Fruit fly (Drosophila melanogaster): ENCODE data around the gene CG32302.

Gene CG32302

dm6 chr3L:2265692-2266444 lies 2.8 kb upstream of the CG32302 start, which contains the start of the genes ecd and CG13806:
TSS of gene ecd (minus strand) at chr3L:2265857.
TSS of gene CG13806 (plus strand) at chr3L:2266394.
- TF ChIP-seq D1 (tag; optimal IDR thresholded peaks at IDR 0.05) (no peak), CG32121 (GFP tag; IDR thresholded peaks at IDR 0.05) (peak; percentile 19; the same call in 1 of the 2 replicates), CG17806 (tag; optimal IDR thresholded peaks at IDR 0.05) (no peak), CG4496 (GFP tag; IDR thresholded peaks at IDR 0.05) (0 out of 3 replicates have a peak, but pooled peaks have one; percentile 50), fd96Ca (GFP tag; IDR thresholded peaks at IDR 0.05) (peak; percentile 37; the same call in 1 of the 3 replicates), CG14655 (GFP tag; optimal IDR thresholded peaks at IDR 0.05) (no peak), CG8301 (tag; optimal IDR thresholded peaks at IDR 0.05) (no peak)

- TF ChIP-seq fd96Ca (GFP tag; IDR thresholded peaks at IDR 0.05) (no peak), CG9948 (tag; optimal IDR thresholded peaks at IDR 0.05) (no peak), CG8159 (tag; optimal IDR thresholded peaks at IDR 0.05) (no peak), CG34367 (tag; optimal IDR thresholded peaks at IDR 0.05) (no peak), rn (GFP tag; IDR thresholded peaks at IDR 0.05) (no peak), CG17806 (tag; optimal IDR thresholded peaks at IDR 0.05) (no peak), Pif1B (GFP tag; optimal IDR thresholded peaks at IDR 0.05) (no peak), CG13204 (GFP tag; optimal IDR thresholded peaks at IDR 0.05) (no peak), Pif1A (GFP tag; optimal IDR thresholded peaks at IDR 0.05) (no peak)
Observed at dm6 chr3L:2267558-2267957, 1.1 kb upstream of the CG32302 start, which contains the start of gene obst-I. TSS of gene obst-I (plus strand) at chr3L:2267858.

dm6 chr3L:2272669-2273068 lies 4.0 kb downstream of the CG32302 start, which contains the start of gene yellow-g:
TSS of gene yellow-g (minus strand) at chr3L:2272769.
- TF ChIP-seq rn (GFP tag; IDR thresholded peaks at IDR 0.05) (no peak), Ets98B (GFP tag; IDR thresholded peaks at IDR 0.05) (no peak), CG14655 (GFP tag; optimal IDR thresholded peaks at IDR 0.05) (no peak), CG9948 (tag; optimal IDR thresholded peaks at IDR 0.05) (no peak), CG8301 (tag; optimal IDR thresholded peaks at IDR 0.05) (no peak), Pif1A (GFP tag; optimal IDR thresholded peaks at IDR 0.05) (no peak), Snoo (tag; optimal IDR thresholded peaks at IDR 0.05) (no peak), fd96Ca (GFP tag; IDR thresholded peaks at IDR 0.05) (no peak), CG8159 (tag; optimal IDR thresholded peaks at IDR 0.05) (no peak), CG17806 (tag; optimal IDR thresholded peaks at IDR 0.05) (no peak), CG12605 (GFP tag; IDR thresholded peaks at IDR 0.05) (no peak), CG15710 (tag; optimal IDR thresholded peaks at IDR 0.05) (no peak), gl (tag; optimal IDR thresholded peaks at IDR 0.05) (no peak)

- no peak for TF ChIP-seq CG14655 (GFP tag; optimal IDR thresholded peaks at IDR 0.05)
- TF ChIP-seq Snoo (tag; optimal IDR thresholded peaks at IDR 0.05) = no peak
- TF ChIP-seq CG10348 (GFP tag; IDR thresholded peaks at IDR 0.05) = no peak
Observed at dm6 chr3L:2273392-2273791, 4.8 kb downstream of the CG32302 start.

- TF ChIP-seq fd96Ca (GFP tag; IDR thresholded peaks at IDR 0.05) (no peak), Snoo (tag; optimal IDR thresholded peaks at IDR 0.05) (no peak), Pif1B (GFP tag; optimal IDR thresholded peaks at IDR 0.05) (no peak), CG8301 (tag; optimal IDR thresholded peaks at IDR 0.05) (no peak), CG32121 (GFP tag; IDR thresholded peaks at IDR 0.05) (no peak), CG14655 (GFP tag; optimal IDR thresholded peaks at IDR 0.05) (no peak), Pif1A (GFP tag; optimal IDR thresholded peaks at IDR 0.05) (no peak), CG10348 (GFP tag; IDR thresholded peaks at IDR 0.05) (no peak), D1 (tag; optimal IDR thresholded peaks at IDR 0.05) (no peak), CG34367 (tag; optimal IDR thresholded peaks at IDR 0.05) (no peak), CG13204 (GFP tag; optimal IDR thresholded peaks at IDR 0.05) (no peak)
Observed at dm6 chr3L:2276250-2276649, 7.6 kb downstream of the CG32302 start, which contains the start of gene yellow-g2. TSS of gene yellow-g2 (plus strand) at chr3L:2276550.

- TF ChIP-seq EcR (GFP tag; optimal IDR thresholded peaks at IDR 0.05) = no peak
- TF ChIP-seq CG13204 (GFP tag; optimal IDR thresholded peaks at IDR 0.05) = no peak
- peak; percentile 13 for TF ChIP-seq CG14655 (GFP tag; optimal IDR thresholded peaks at IDR 0.05)
- TF ChIP-seq CG8301 (tag; optimal IDR thresholded peaks at IDR 0.05) = no peak
- TF ChIP-seq rn (GFP tag; IDR thresholded peaks at IDR 0.05) = no peak
- no peak for TF ChIP-seq CG17806 (tag; optimal IDR thresholded peaks at IDR 0.05)
- TF ChIP-seq CG8159 (tag; optimal IDR thresholded peaks at IDR 0.05) = no peak
- TF ChIP-seq fd96Ca (GFP tag; IDR thresholded peaks at IDR 0.05) = no peak
- 0 out of 2 replicates have a peak, but pooled peaks have one; percentile 11 for TF ChIP-seq Ets98B (GFP tag; IDR thresholded peaks at IDR 0.05)
- TF ChIP-seq CG12605 (GFP tag; IDR thresholded peaks at IDR 0.05) = peak; percentile 90
- peak; percentile 74; the same call in 2 of the 3 replicates for TF ChIP-seq CG4496 (GFP tag; IDR thresholded peaks at IDR 0.05)
Observed at dm6 chr3L:2282506-2282905, 13.9 kb downstream of the CG32302 start, which contains the start of gene MsR2. TSS of gene MsR2 (plus strand) at chr3L:2282883.

Measured in whole organism, pupa.